Fruit fly (Drosophila melanogaster): ENCODE results near the gene CecC.

CecC gene

DNA sequence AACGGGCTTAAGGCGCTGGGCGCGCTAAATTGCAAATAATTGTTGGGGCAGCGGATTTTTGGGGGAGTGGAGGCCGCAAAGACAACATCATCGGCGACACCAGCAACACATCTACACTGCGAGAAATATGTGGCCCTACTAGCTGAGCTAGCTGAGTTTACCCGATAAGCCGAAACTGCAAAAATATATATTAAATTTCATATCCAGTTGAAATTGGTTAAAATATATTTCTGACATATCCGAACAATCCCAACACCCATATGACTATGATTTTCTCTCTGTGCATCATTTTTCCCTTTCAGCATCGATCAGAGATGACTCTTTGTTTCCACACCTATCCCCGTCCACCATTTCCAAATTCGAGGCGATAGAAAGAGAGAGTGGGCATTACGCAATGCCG, 26.4 kb upstream of the CecC start (continued):
- TF ChIP-seq CG6654 (GFP tag; optimal IDR thresholded peaks at IDR 0.05) (peak; percentile 20), Dad (GFP tag; optimal IDR thresholded peaks at IDR 0.05) (peak; percentile 68), vfl (GFP tag; optimal IDR thresholded peaks at IDR 0.05) (no peak), zfh2 (GFP tag; optimal IDR thresholded peaks at IDR 0.05) (peak; percentile 33), sna (GFP tag; IDR thresholded peaks at IDR 0.05; ENCODE audit: partially characterized antibody) (no peak), hkb (optimal IDR thresholded peaks at IDR 0.05) (no peak), hkb (GFP tag; IDR thresholded peaks at IDR 0.05) (peak; percentile 88), MBD-R2 (GFP tag; IDR thresholded peaks at IDR 0.05) (peak; percentile 45; the same call in 1 of the 2 replicates), so (GFP tag; IDR thresholded peaks at IDR 0.05) (peak; percentile 76; the same call in 2 of the 3 replicates)

DNA sequence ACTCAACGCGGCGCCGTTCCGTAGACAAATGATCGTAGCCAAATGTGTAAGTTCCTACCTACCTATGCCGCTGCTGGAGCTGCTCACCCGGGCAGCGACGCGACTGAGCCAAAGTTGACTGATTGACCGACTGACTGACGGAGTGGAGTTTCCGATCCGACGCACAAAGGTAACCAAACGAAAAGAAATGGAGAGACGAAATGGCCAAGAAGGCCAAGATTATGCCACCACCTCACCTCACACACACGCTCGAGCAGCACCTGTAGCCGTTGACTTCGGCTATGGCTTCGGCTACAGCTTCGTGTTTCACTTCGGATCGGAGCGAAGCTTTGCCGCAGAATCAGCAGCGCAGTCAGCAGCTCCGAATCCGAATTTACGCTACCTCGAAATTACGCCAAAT, 25.2 kb upstream of the CecC start, which contains the start of gene CG9747:
CG9747 (minus strand) TSS at position 206 of the 400 bp plus-strand sequence.
- no peak for TF ChIP-seq gce (GFP tag; IDR thresholded peaks at IDR 0.05)
- no peak for TF ChIP-seq CG12219 (GFP tag; optimal IDR thresholded peaks at IDR 0.05)
- no peak for TF ChIP-seq CG15269 (tag; optimal IDR thresholded peaks at IDR 0.05)
- TF ChIP-seq CG4360 (GFP tag; IDR thresholded peaks at IDR 0.05) = no peak
- TF ChIP-seq CG8290 (GFP tag; optimal IDR thresholded peaks at IDR 0.05) = no peak
- TF ChIP-seq CG8290 (tag; optimal IDR thresholded peaks at IDR 0.05) = peak in 1 of 2 experiments; percentile 10
- TF ChIP-seq Poxn (GFP tag; IDR thresholded peaks at IDR 0.05) = no peak
- TF ChIP-seq ftz-f1 (GFP tag; optimal IDR thresholded peaks at IDR 0.05) = peak; percentile 43
- peak; percentile 18 for TF ChIP-seq sd (tag; optimal IDR thresholded peaks at IDR 0.05)
- TF ChIP-seq CG11560 (tag; IDR thresholded peaks at IDR 0.05) = no peak
- peak; percentile 10 for TF ChIP-seq CG6765 (GFP tag; optimal IDR thresholded peaks at IDR 0.05)
- TF ChIP-seq CG3407 (GFP tag; optimal IDR thresholded peaks at IDR 0.05) = no peak
- TF ChIP-seq CG13894 (tag; optimal IDR thresholded peaks at IDR 0.05) = peak; percentile 74
- no peak for TF ChIP-seq Sin3A (optimal IDR thresholded peaks at IDR 0.05)
- TF ChIP-seq Lim3 (GFP tag; IDR thresholded peaks at IDR 0.05) = no peak
- 0 out of 3 replicates have a peak, but pooled peaks have one; percentile 25 for TF ChIP-seq zen2 (GFP tag; IDR thresholded peaks at IDR 0.05; ENCODE audit: partially characterized antibody)
- TF ChIP-seq CG13296 (GFP tag; optimal IDR thresholded peaks at IDR 0.05) = peak; percentile 11
- peak; percentile 94 for TF ChIP-seq CG6175 (GFP tag; IDR thresholded peaks at IDR 0.05)
- no peak for TF ChIP-seq Antp (GFP tag; optimal IDR thresholded peaks at IDR 0.05)
- no peak for TF ChIP-seq dysf (GFP tag; IDR thresholded peaks at IDR 0.05)
- peak; percentile 92 for TF ChIP-seq pros (GFP tag; optimal IDR thresholded peaks at IDR 0.05)
- TF ChIP-seq Hr78 (GFP tag; optimal IDR thresholded peaks at IDR 0.05) = peak in 1 of 2 experiments; percentile 41
- TF ChIP-seq run (tag; optimal IDR thresholded peaks at IDR 0.05) = no peak
- TF ChIP-seq slbo (GFP tag; IDR thresholded peaks at IDR 0.05) = 0 out of 2 replicates have a peak, but pooled peaks have one; percentile 3
- peak; percentile 98 for TF ChIP-seq Deaf1 (tag; optimal IDR thresholded peaks at IDR 0.05)
- TF ChIP-seq CG2116 (GFP tag; optimal IDR thresholded peaks at IDR 0.05) = no peak
- TF ChIP-seq CG12769 (tag; optimal IDR thresholded peaks at IDR 0.05) = peak; percentile 82
- no peak for TF ChIP-seq CG1647 (GFP tag; optimal IDR thresholded peaks at IDR 0.05)
- TF ChIP-seq CG3995 (GFP tag; optimal IDR thresholded peaks at IDR 0.05) = no peak
- no peak for TF ChIP-seq CG32767 (GFP tag; IDR thresholded peaks at IDR 0.05)
- TF ChIP-seq Fer3 (tag; optimal IDR thresholded peaks at IDR 0.05) = no peak
- peak; percentile 4; the same call in 1 of the 2 replicates for TF ChIP-seq CG9932 (GFP tag; IDR thresholded peaks at IDR 0.05)
- peak; percentile 15 for TF ChIP-seq lab (GFP tag; optimal IDR thresholded peaks at IDR 0.05)
- TF ChIP-seq CG13287 (GFP tag; IDR thresholded peaks at IDR 0.05; ENCODE audit: partially characterized antibody) = peak; percentile 14; the same call in 1 of the 2 replicates
- TF ChIP-seq Adf1 (GFP tag; IDR thresholded peaks at IDR 0.05) = peak; percentile 79
- TF ChIP-seq bbx (GFP tag; IDR thresholded peaks at IDR 0.05; ENCODE audit: partially characterized antibody) = peak; percentile 28; the same call in 1 of the 2 replicates
- TF ChIP-seq chinmo (GFP tag; IDR thresholded peaks at IDR 0.05; ENCODE audit: partially characterized antibody) = peak; percentile 92
- TF ChIP-seq oc (tag; optimal IDR thresholded peaks at IDR 0.05) = peak; percentile 28
- TF ChIP-seq kni (GFP tag; optimal IDR thresholded peaks at IDR 0.05) = peak; percentile 45
- TF ChIP-seq Pdp1 (GFP tag; optimal IDR thresholded peaks at IDR 0.05) = peak in 1 of 2 experiments; percentile 48
- no peak for TF ChIP-seq CG9817 (tag; optimal IDR thresholded peaks at IDR 0.05)

Data from whole organism, embryonic.